Fruit fly (Drosophila melanogaster) whole organism, prepupa: ENCODE measurements around the gene Drsl5.
A peak's percentile ranks its signal among the peaks of the same experiment; 100 is the strongest.

ENCODE experiments used
- Blimp-1 ChIP-seq: fragments of 200-800 bp; sonication (Bioruptor generic); optimal IDR thresholded peaks from 3 replicates; lab custom pipeline; 2017; ENCODE audit warnings: missing biosample characterization, missing genetic modification characterization, mild to moderate bottlenecking, moderate library complexity, missing genetic modification reagents
- CG10669 ChIP-seq: fragments of 200-800 bp; sonication (Bioruptor generic); optimal IDR thresholded peaks from 3 replicates; lab custom pipeline; 2018; ENCODE audit warnings: missing biosample characterization, mild to moderate bottlenecking, missing genetic modification characterization, moderate library complexity
- CG11902 ChIP-seq: fragments of 200-800 bp; sonication (Bioruptor generic); optimal IDR thresholded peaks from 3 replicates; lab custom pipeline; 2016; ENCODE audit warnings: missing biosample characterization, missing genetic modification characterization
- CG15336 ChIP-seq: fragments of 200-800 bp; sonication (Bioruptor generic); IDR thresholded peaks from 2 replicates; pipeline ENCODE4 v1.3.6; 2022; ENCODE audit warnings: missing biosample characterization, missing genetic modification characterization
- CG1621 ChIP-seq: fragments of 200-800 bp; sonication (Bioruptor generic); optimal IDR thresholded peaks from 3 replicates; lab custom pipeline; 2018; ENCODE audit warnings: missing biosample characterization, mild to moderate bottlenecking, missing genetic modification characterization
- CG31627 ChIP-seq: fragments of 200-800 bp; sonication (Bioruptor generic); optimal IDR thresholded peaks from 3 replicates; lab custom pipeline; 2016; ENCODE audit warnings: missing biosample characterization, missing genetic modification characterization
- CG32006 ChIP-seq: fragments of 200-800 bp; sonication (Bioruptor generic); optimal IDR thresholded peaks from 3 replicates; lab custom pipeline; 2017; ENCODE audit warnings: missing biosample characterization, mild to moderate bottlenecking, missing genetic modification characterization
- CG3919 ChIP-seq: fragments of 200-800 bp; sonication (Bioruptor generic); optimal IDR thresholded peaks from 3 replicates; lab custom pipeline; 2016; ENCODE audit warnings: missing biosample characterization, missing genetic modification characterization
- CG6163 ChIP-seq: fragments of 200-800 bp; sonication (Bioruptor generic); IDR thresholded peaks from 3 replicates; pipeline ENCODE4 v1.3.6; 2022; ENCODE audit warnings: missing biosample characterization, missing genetic modification characterization
- CG6808 ChIP-seq: fragments of 200-800 bp; sonication (Bioruptor generic); optimal IDR thresholded peaks from 3 replicates; lab custom pipeline; 2017; ENCODE audit warnings: missing biosample characterization, missing genetic modification characterization, mild to moderate bottlenecking, moderate library complexity, missing genetic modification reagents
- CG6854 ChIP-seq: fragments of 200-800 bp; sonication (Bioruptor generic); optimal IDR thresholded peaks from 2 replicates; lab custom pipeline; 2017; ENCODE audit warnings: missing biosample characterization, mild to moderate bottlenecking, missing genetic modification characterization
- CG7368 ChIP-seq: fragments of 200-800 bp; sonication (Bioruptor generic); optimal IDR thresholded peaks from 3 replicates; lab custom pipeline; 2016; ENCODE audit warnings: missing biosample characterization, missing genetic modification characterization
- CG8319 ChIP-seq: fragments of 200-800 bp; sonication (Bioruptor generic); optimal IDR thresholded peaks from 3 replicates; lab custom pipeline; 2016; ENCODE audit warnings: missing biosample characterization, missing genetic modification characterization
- CG9139 ChIP-seq: fragments of 200-800 bp; sonication (Bioruptor generic); optimal IDR thresholded peaks from 3 replicates; lab custom pipeline; 2017; ENCODE audit warnings: missing biosample characterization, mild to moderate bottlenecking, missing genetic modification characterization
- Eip75B ChIP-seq: fragments of 200-800 bp; sonication (Bioruptor generic); optimal IDR thresholded peaks from 3 replicates; lab custom pipeline; 2016; ENCODE audit warnings: missing biosample characterization, missing genetic modification characterization
- Eip78C ChIP-seq: fragments of 200-800 bp; sonication (Bioruptor generic); peaks from one replicate; lab custom pipeline; 2016; ENCODE audit warnings: missing biosample characterization, missing genetic modification characterization
- Ets21C ChIP-seq: fragments of 200-800 bp; sonication (Bioruptor generic); optimal IDR thresholded peaks from 3 replicates; lab custom pipeline; 2016; ENCODE audit warnings: missing biosample characterization, missing genetic modification characterization
- Ets96B ChIP-seq: fragments of 200-800 bp; optimal IDR thresholded peaks from 2 replicates; lab custom pipeline; 2019; ENCODE audit warnings: missing biosample characterization, mild to moderate bottlenecking, missing genetic modification characterization, moderate library complexity
- Gug ChIP-seq: fragments of 200-800 bp; sonication (Bioruptor generic); IDR thresholded peaks from 2 replicates; pipeline ENCODE4 v1.3.6; 2022; ENCODE audit warnings: missing biosample characterization, missing genetic modification characterization
- Hr38 ChIP-seq: sonication (Bioruptor generic); optimal IDR thresholded peaks from 2 replicates; lab custom pipeline; 2016; ENCODE audit warnings: missing biosample characterization, missing genetic modification characterization
- Hr39 ChIP-seq: fragments of 200-800 bp; sonication (Bioruptor generic); optimal IDR thresholded peaks from 2 replicates; lab custom pipeline; 2016; ENCODE audit warnings: missing biosample characterization, missing genetic modification characterization
- Hr4 ChIP-seq: fragments of 200-800 bp; sonication (Bioruptor generic); optimal IDR thresholded peaks from 3 replicates; lab custom pipeline; 2016; ENCODE audit warnings: missing biosample characterization, missing genetic modification characterization
- Lpt ChIP-seq: fragments of 200-800 bp; sonication (Bioruptor generic); optimal IDR thresholded peaks from 3 replicates; lab custom pipeline; 2016; ENCODE audit warnings: missing biosample characterization, missing genetic modification characterization
- Met ChIP-seq: fragments of 200-800 bp; sonication (Bioruptor generic); optimal IDR thresholded peaks from 3 replicates; lab custom pipeline; 2016; ENCODE audit warnings: missing biosample characterization, missing genetic modification characterization
- OdsH ChIP-seq: fragments of 200-800 bp; sonication (Bioruptor generic); optimal IDR thresholded peaks from 3 replicates; lab custom pipeline; 2016; ENCODE audit warnings: missing biosample characterization, missing genetic modification characterization
- Smox ChIP-seq: fragments of 200-800 bp; sonication (Bioruptor generic); optimal IDR thresholded peaks from 3 replicates; lab custom pipeline; 2016; ENCODE audit warnings: missing biosample characterization, missing genetic modification characterization
- Sox102F ChIP-seq: fragments of 200-800 bp; sonication (Bioruptor generic); optimal IDR thresholded peaks from 2 replicates; lab custom pipeline; 2016; ENCODE audit warnings: missing biosample characterization, mild to moderate bottlenecking, missing genetic modification characterization
- Sox14 ChIP-seq: fragments of 200-800 bp; sonication (Bioruptor generic); optimal IDR thresholded peaks from 3 replicates; lab custom pipeline; 2016; ENCODE audit warnings: missing biosample characterization, missing genetic modification characterization
- acj6 ChIP-seq: fragments of 200-800 bp; sonication (Bioruptor generic); optimal IDR thresholded peaks from 3 replicates; lab custom pipeline; 2016; ENCODE audit warnings: missing biosample characterization, missing genetic modification characterization
- cyc ChIP-seq: fragments of 200-800 bp; sonication (Bioruptor generic); optimal IDR thresholded peaks from 3 replicates; lab custom pipeline; 2016; ENCODE audit warnings: missing biosample characterization, missing genetic modification characterization
- dsx ChIP-seq: fragments of 200-800 bp; optimal IDR thresholded peaks from 3 replicates; lab custom pipeline; 2019; ENCODE audit warnings: missing biosample characterization, mild to moderate bottlenecking, missing genetic modification characterization, moderate library complexity; ENCODE audit not compliant: poor library complexity, severe bottlenecking
- eg ChIP-seq: fragments of 200-800 bp; sonication (Bioruptor generic); IDR thresholded peaks from 3 replicates; pipeline ENCODE4 v1.3.6; 2022; ENCODE audit warnings: missing biosample characterization, missing genetic modification characterization
- esn ChIP-seq: fragments of 200-800 bp; sonication (Bioruptor generic); optimal IDR thresholded peaks from 2 replicates; lab custom pipeline; 2016; ENCODE audit warnings: missing biosample characterization, mild to moderate bottlenecking, missing genetic modification characterization, moderate library complexity
- fd59A ChIP-seq: fragments of 200-800 bp; sonication (Bioruptor generic); optimal IDR thresholded peaks from 2 replicates; lab custom pipeline; 2017; ENCODE audit warnings: missing biosample characterization, mild to moderate bottlenecking, missing genetic modification characterization, missing genetic modification reagents
- fkh ChIP-seq: fragments of 200-800 bp; sonication (Bioruptor generic); optimal IDR thresholded peaks from 3 replicates; lab custom pipeline; 2017; ENCODE audit warnings: missing biosample characterization, mild to moderate bottlenecking, missing genetic modification characterization, moderate library complexity
- lz ChIP-seq: fragments of 200-800 bp; sonication (Bioruptor generic); optimal IDR thresholded peaks from 3 replicates; lab custom pipeline; 2016; ENCODE audit warnings: missing biosample characterization, missing genetic modification characterization
- pdm3 ChIP-seq: fragments of 200-800 bp; sonication (Bioruptor generic); optimal IDR thresholded peaks from 3 replicates; lab custom pipeline; 2016; ENCODE audit warnings: missing biosample characterization, missing genetic modification characterization
- spab ChIP-seq: fragments of 200-800 bp; sonication (Bioruptor generic); optimal IDR thresholded peaks from 2 replicates; lab custom pipeline; 2017; ENCODE audit warnings: missing biosample characterization, mild to moderate bottlenecking, missing genetic modification characterization, missing genetic modification reagents
- svp ChIP-seq: fragments of 200-800 bp; sonication (Bioruptor generic); peaks from one replicate; lab custom pipeline; 2016; ENCODE audit warnings: missing biosample characterization, missing genetic modification characterization
- vri ChIP-seq: fragments of 200-800 bp; sonication (Bioruptor generic); optimal IDR thresholded peaks from 3 replicates; lab custom pipeline; 2016; ENCODE audit warnings: missing biosample characterization, mild to moderate bottlenecking, missing genetic modification characterization

Gene Drsl5

dm6 chr3L:3319223-3319643 lies 2.7 kb downstream of the Drsl5 start, which contains the start of the genes PIG-C, CG12016 and Dpm2 (continued):
- peak; percentile 71 for TF ChIP-seq Met (GFP tag; lab: Kevin White, UChicago)
- peak; percentile 56 for TF ChIP-seq vri (GFP tag; lab: Kevin White, UChicago)
- peak; percentile 79 for TF ChIP-seq svp (GFP tag; lab: Kevin White, UChicago)
- TF ChIP-seq CG9139: no peak
- peak; percentile 19 for TF ChIP-seq fd59A (GFP tag; lab: Kevin White, UChicago)
- peak; percentile 23 for TF ChIP-seq dsx
- peak; percentile 80 for TF ChIP-seq Hr39 (GFP tag; lab: Kevin White, UChicago)

dm6 chr3L:3319992-3320732 lies 3.6 kb downstream of the Drsl5 start:
- no peak for TF ChIP-seq Met (GFP tag; lab: Kevin White, UChicago)
- TF ChIP-seq dsx: peak; percentile 24
- TF ChIP-seq CG6854 (GFP tag; lab: Kevin White, UChicago): no peak
- TF ChIP-seq Hr39 (GFP tag; lab: Kevin White, UChicago): no peak
- TF ChIP-seq CG8319 (GFP tag; lab: Kevin White, UChicago): no peak
- TF ChIP-seq CG10669: peak; percentile 21
- TF ChIP-seq OdsH (GFP tag; lab: Kevin White, UChicago): peak; percentile 25
- no peak for TF ChIP-seq Hr38 (GFP tag; lab: Kevin White, UChicago)
- no peak for TF ChIP-seq pdm3 (GFP tag; lab: Kevin White, UChicago)
- TF ChIP-seq Sox102F: no peak
- TF ChIP-seq Ets96B (tag; lab: Kevin White, UChicago): no peak
- TF ChIP-seq CG32006 (GFP tag; lab: Kevin White, UChicago): peak; percentile 38
- 0 out of 3 replicates have a peak, but pooled peaks have one; percentile 41 for TF ChIP-seq CG6163
- no peak for TF ChIP-seq spab (GFP tag; lab: Kevin White, UChicago)
- no peak for TF ChIP-seq Gug (GFP tag; lab: Robert Waterston, UW)
- 0 out of 2 replicates have a peak, but pooled peaks have one; percentile 36 for TF ChIP-seq CG15336
- TF ChIP-seq CG6808 (GFP tag; lab: Kevin White, UChicago): peak; percentile 5
- TF ChIP-seq Eip75B (GFP tag; lab: Kevin White, UChicago): peak; percentile 22
- TF ChIP-seq CG1621: no peak
- no peak for TF ChIP-seq Sox14 (GFP tag; lab: Kevin White, UChicago)
- peak; percentile 10 for TF ChIP-seq esn
- no peak for TF ChIP-seq CG9139
- TF ChIP-seq fkh: no peak
- peak; percentile 55 for TF ChIP-seq Hr4 (GFP tag; lab: Kevin White, UChicago)
- TF ChIP-seq CG11902 (GFP tag; lab: Kevin White, UChicago): no peak
- no peak for TF ChIP-seq cyc (GFP tag; lab: Kevin White, UChicago)
- peak; percentile 100 for TF ChIP-seq svp (GFP tag; lab: Kevin White, UChicago)
- peak; percentile 75 for TF ChIP-seq Eip78C (GFP tag; lab: Kevin White, UChicago)
- peak; percentile 19 for TF ChIP-seq acj6
- TF ChIP-seq CG31627: no peak
- TF ChIP-seq eg: no peak
- no peak for TF ChIP-seq lz
- peak; percentile 25 for TF ChIP-seq CG3919 (GFP tag; lab: Kevin White, UChicago)
- no peak for TF ChIP-seq Ets21C (GFP tag; lab: Kevin White, UChicago)
- TF ChIP-seq Lpt (GFP tag; lab: Kevin White, UChicago): no peak

dm6 chr3L:3325597-3325924 lies 9.0 kb downstream of the Drsl5 start:
- no peak for TF ChIP-seq CG7368 (GFP tag; lab: Kevin White, UChicago)
- no peak for TF ChIP-seq Blimp-1 (GFP tag; lab: Kevin White, UChicago)
- no peak for TF ChIP-seq eg
- no peak for TF ChIP-seq CG11902 (GFP tag; lab: Kevin White, UChicago)
- TF ChIP-seq Smox (GFP tag; lab: Kevin White, UChicago): no peak
- no peak for TF ChIP-seq Hr4 (GFP tag; lab: Kevin White, UChicago)
